Worm (Caenorhabditis elegans): ENCODE results near the gene mip-1.

The mip-1 gene

DNA sequence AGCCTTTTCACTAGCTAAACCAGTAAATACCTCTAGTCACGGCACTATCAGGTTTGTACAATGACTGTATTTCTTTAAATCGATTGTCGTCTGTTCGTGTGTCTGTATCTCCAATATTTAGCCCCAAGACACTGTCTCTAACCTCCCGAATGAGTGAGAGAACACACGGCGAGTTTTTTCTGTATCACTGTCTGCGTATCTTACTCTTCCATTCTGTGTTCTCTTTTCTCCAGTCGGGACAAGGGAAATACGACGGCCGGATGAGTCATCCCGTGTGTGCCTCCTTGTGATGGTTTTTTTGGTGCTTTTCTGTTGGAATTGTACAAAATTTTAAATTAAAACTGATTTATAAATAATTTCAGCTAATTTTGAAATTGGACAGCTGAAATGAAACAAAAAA is 3.2 kb downstream of the mip-1 start:
- peak; percentile 68 for TF ChIP-seq pha-4 (tag; optimal IDR thresholded peaks at IDR 0.05)
- TF ChIP-seq nhr-2 (tag; optimal IDR thresholded peaks at IDR 0.05) = peak; percentile 31
- TF ChIP-seq nhr-237 (tag; optimal IDR thresholded peaks at IDR 0.05) = peak; percentile 68
- peak; percentile 69 for TF ChIP-seq ceh-39 (tag; optimal IDR thresholded peaks at IDR 0.05)
- TF ChIP-seq unc-39 (tag; optimal IDR thresholded peaks at IDR 0.05) = no peak
- peak; percentile 16 for TF ChIP-seq hlh-1 (tag; optimal IDR thresholded peaks at IDR 0.05)
- TF ChIP-seq mab-5 (tag; optimal IDR thresholded peaks at IDR 0.05) = no peak
- TF ChIP-seq mep-1 (tag; optimal IDR thresholded peaks at IDR 0.05) = peak; percentile 42
- no peak for TF ChIP-seq bed-3 (GFP tag; optimal IDR thresholded peaks at IDR 0.05)
- TF ChIP-seq nhr-12 (tag; optimal IDR thresholded peaks at IDR 0.05) = no peak
- TF ChIP-seq lsy-2 (tag; optimal IDR thresholded peaks at IDR 0.05) = peak; percentile 14
- TF ChIP-seq blmp-1 (tag; optimal IDR thresholded peaks at IDR 0.05) = no peak

- no peak for TF ChIP-seq ham-2 (GFP tag; optimal IDR thresholded peaks at IDR 0.05)
- no peak for TF ChIP-seq ces-1 (GFP tag; optimal IDR thresholded peaks at IDR 0.05)
- no peak for TF ChIP-seq M03D4.4 (tag; optimal IDR thresholded peaks at IDR 0.05)
- TF ChIP-seq nhr-237 (tag; optimal IDR thresholded peaks at IDR 0.05) = no peak
These were observed 3.6 kb downstream of the mip-1 start, which contains the start of gene tag-325 for ce11 chrIII:4796536-4796935. TSS of gene tag-325 (plus strand) at chrIII:4796836.

ce11 chrIII:4802707-4803106 is 9.8 kb downstream of the mip-1 start, which contains the start of gene metl-5:
TSS of gene metl-5 (plus strand) at chrIII:4803007.
- TF ChIP-seq lin-13 (tag; optimal IDR thresholded peaks at IDR 0.05) (no peak), mep-1 (tag; optimal IDR thresholded peaks at IDR 0.05) (no peak), cnd-1 (tag; optimal IDR thresholded peaks at IDR 0.05) (no peak), pha-4 (tag; optimal IDR thresholded peaks at IDR 0.05) (no peak)

DNA sequence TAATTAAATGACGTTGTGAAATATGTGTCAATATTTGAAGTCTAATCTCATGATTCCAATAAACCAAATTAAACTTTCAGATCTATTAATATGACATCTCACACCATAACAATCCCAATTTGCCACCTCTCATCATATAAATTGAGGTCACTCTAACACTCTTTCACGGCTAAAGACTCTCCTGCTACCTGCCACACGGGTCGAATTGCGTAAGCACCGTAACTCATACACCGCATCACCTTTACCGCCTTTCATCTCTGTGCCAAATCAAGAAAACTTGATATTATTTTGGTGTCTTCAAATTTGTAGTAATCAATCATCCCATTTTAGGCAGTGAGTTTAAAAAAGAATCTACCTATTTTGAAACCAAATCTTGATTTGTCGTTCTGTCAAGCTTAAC is 13.5 kb downstream of the mip-1 start:
- no peak for TF ChIP-seq pha-4 (tag; optimal IDR thresholded peaks at IDR 0.05)
- TF ChIP-seq nhr-2 (tag; optimal IDR thresholded peaks at IDR 0.05) = peak; percentile 95

DNA sequence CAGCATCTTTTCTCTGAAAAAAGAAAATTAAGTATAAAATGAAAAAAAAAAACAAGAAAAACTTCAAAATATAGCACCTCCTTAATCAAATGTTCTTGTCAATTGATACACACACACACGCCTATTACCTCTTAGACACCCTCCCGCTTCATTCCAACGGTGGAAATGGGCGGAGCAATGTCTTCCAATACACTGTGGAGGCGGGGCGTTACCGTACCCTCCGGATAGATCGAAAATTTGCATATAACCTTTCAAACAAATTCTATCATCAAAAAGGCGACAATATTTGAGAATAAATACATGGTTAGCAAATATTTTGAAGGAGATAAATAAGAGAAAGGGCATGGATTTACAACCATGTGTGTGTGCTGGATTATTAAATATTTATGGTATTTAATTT is 15.2 kb downstream of the mip-1 start:
- TF ChIP-seq lsy-2 (tag; optimal IDR thresholded peaks at IDR 0.05) (peak; percentile 87), cnd-1 (tag; optimal IDR thresholded peaks at IDR 0.05) (no peak)

ce11 chrIII:4809526-4810153 is 16.8 kb downstream of the mip-1 start, which contains the start of gene pal-1:
TSS of gene pal-1 (minus strand) at chrIII:4809576.
- TF ChIP-seq zip-8 (tag; optimal IDR thresholded peaks at IDR 0.05) = peak; percentile 60
- TF ChIP-seq nhr-2 (tag; optimal IDR thresholded peaks at IDR 0.05) = peak; percentile 53
- no peak for TF ChIP-seq ham-2 (GFP tag; optimal IDR thresholded peaks at IDR 0.05)

- TF ChIP-seq unc-39 (tag; optimal IDR thresholded peaks at IDR 0.05) = no peak
- no peak for TF ChIP-seq nhr-28 (tag; optimal IDR thresholded peaks at IDR 0.05)
- no peak for TF ChIP-seq nhr-76 (tag; optimal IDR thresholded peaks at IDR 0.05)
- TF ChIP-seq ham-2 (GFP tag; optimal IDR thresholded peaks at IDR 0.05) = no peak
- TF ChIP-seq pha-4 (tag; optimal IDR thresholded peaks at IDR 0.05) = no peak
- TF ChIP-seq cnd-1 (tag; optimal IDR thresholded peaks at IDR 0.05) = no peak
- no peak for TF ChIP-seq ceh-83 (GFP tag; optimal IDR thresholded peaks at IDR 0.05)
- no peak for TF ChIP-seq elt-1 (tag; optimal IDR thresholded peaks at IDR 0.05; ENCODE audit: borderline replicate concordance, insufficient read depth)
- no peak for TF ChIP-seq nhr-2 (tag; optimal IDR thresholded peaks at IDR 0.05)
- no peak for TF ChIP-seq zip-8 (tag; optimal IDR thresholded peaks at IDR 0.05)
- TF ChIP-seq blmp-1 (tag; optimal IDR thresholded peaks at IDR 0.05) = no peak
- no peak for TF ChIP-seq drap-1 (GFP tag; optimal IDR thresholded peaks at IDR 0.05)
- no peak for TF ChIP-seq unc-120 (tag; optimal IDR thresholded peaks at IDR 0.05; ENCODE audit: poor library complexity, severe bottlenecking)
These were observed 18.3 kb downstream of the mip-1 start, which contains the start of gene C38D4.7 for ce11 chrIII:4811195-4811594. TSS of gene C38D4.7 (minus strand) at chrIII:4811295.

ce11 chrIII:4814730-4815129 is 21.8 kb downstream of the mip-1 start, which contains the start of gene arl-6:
TSS of gene arl-6 (minus strand) at chrIII:4814830.
- no peak for TF ChIP-seq ceh-83 (GFP tag; optimal IDR thresholded peaks at IDR 0.05)
- no peak for TF ChIP-seq nhr-12 (tag; optimal IDR thresholded peaks at IDR 0.05)
- no peak for TF ChIP-seq ceh-39 (tag; optimal IDR thresholded peaks at IDR 0.05)
- TF ChIP-seq unc-62 (GFP tag; optimal IDR thresholded peaks at IDR 0.05) = no peak
- no peak for TF ChIP-seq snpc-4 (tag; optimal IDR thresholded peaks at IDR 0.05)
- TF ChIP-seq mls-2 (tag; optimal IDR thresholded peaks at IDR 0.05) = no peak
- TF ChIP-seq hlh-1 (tag; optimal IDR thresholded peaks at IDR 0.05) = no peak
- TF ChIP-seq lin-32 (GFP tag; optimal IDR thresholded peaks at IDR 0.05) = no peak
- TF ChIP-seq unc-120 (tag; optimal IDR thresholded peaks at IDR 0.05; ENCODE audit: poor library complexity, severe bottlenecking) = no peak
- TF ChIP-seq pha-4 (tag; optimal IDR thresholded peaks at IDR 0.05) = no peak
- no peak for TF ChIP-seq M03D4.4 (tag; optimal IDR thresholded peaks at IDR 0.05)
- TF ChIP-seq tbx-8 (GFP tag; optimal IDR thresholded peaks at IDR 0.05) = no peak
- TF ChIP-seq drap-1 (GFP tag; optimal IDR thresholded peaks at IDR 0.05) = no peak
- no peak for TF ChIP-seq elt-3 (tag; optimal IDR thresholded peaks at IDR 0.05)
- TF ChIP-seq nhr-28 (tag; optimal IDR thresholded peaks at IDR 0.05) = no peak
- TF ChIP-seq ces-1 (GFP tag; optimal IDR thresholded peaks at IDR 0.05) = no peak
- no peak for TF ChIP-seq nhr-76 (tag; optimal IDR thresholded peaks at IDR 0.05)
- TF ChIP-seq zip-8 (tag; optimal IDR thresholded peaks at IDR 0.05) = no peak
- TF ChIP-seq mab-5 (tag; optimal IDR thresholded peaks at IDR 0.05) = no peak
- no peak for TF ChIP-seq elt-1 (tag; optimal IDR thresholded peaks at IDR 0.05; ENCODE audit: borderline replicate concordance, insufficient read depth)

Data from whole organism, mixed stage, embryonic.